Worm (Caenorhabditis elegans): Measurements from ENCODE around the gene hlh-11.
A peak's percentile ranks its signal among the peaks of the same experiment; 100 is the strongest.

The hlh-11 gene

ce11 chrIII:9583224-9583623 is 36.3 kb upstream of the hlh-11 start:
- TF ChIP-seq dmd-9 (GFP tag; IDR thresholded peaks at IDR 0.05) (no peak), vab-7 (GFP tag; IDR thresholded peaks at IDR 0.05) (no peak), nhr-77 (tag; optimal IDR thresholded peaks at IDR 0.05) (no peak), nhr-6 (tag; optimal IDR thresholded peaks at IDR 0.05) (no peak), zag-1 (tag; optimal IDR thresholded peaks at IDR 0.05) (no peak), T26A8.4 (GFP tag; IDR thresholded peaks at IDR 0.05) (no peak), hlh-30 (tag; optimal IDR thresholded peaks at IDR 0.05; ENCODE audit: insufficient read depth) (no peak), cey-2 (tag; optimal IDR thresholded peaks at IDR 0.05; ENCODE audit: borderline replicate concordance, insufficient read depth) (no peak), set-16 (GFP tag; IDR thresholded peaks at IDR 0.05) (no peak), php-3 (GFP tag; IDR thresholded peaks at IDR 0.05) (no peak), sdz-12 (GFP tag; optimal IDR thresholded peaks at IDR 0.05) (no peak), ceh-62 (tag; optimal IDR thresholded peaks at IDR 0.05) (no peak), snpc-4 (tag; optimal IDR thresholded peaks at IDR 0.05) (no peak), nhr-10 (tag; optimal IDR thresholded peaks at IDR 0.05) (no peak), ZK546.5 (tag; optimal IDR thresholded peaks at IDR 0.05) (no peak), ctbp-1 (GFP tag; IDR thresholded peaks at IDR 0.05) (no peak), T20F7.1 (GFP tag; optimal IDR thresholded peaks at IDR 0.05) (no peak), attf-4 (tag; optimal IDR thresholded peaks at IDR 0.05) (no peak), skn-1 (tag; optimal IDR thresholded peaks at IDR 0.05) (no peak)

- TF ChIP-seq mes-2 (tag; optimal IDR thresholded peaks at IDR 0.05; ENCODE audit: poor library complexity, severe bottlenecking) (no peak), tra-1 (GFP tag; IDR thresholded peaks at IDR 0.05) (no peak), fos-1 (tag; optimal IDR thresholded peaks at IDR 0.05) (no peak), lsy-2 (tag; optimal IDR thresholded peaks at IDR 0.05) (peak in 1 of 2 experiments; percentile 21), ZK337.2 (GFP tag; IDR thresholded peaks at IDR 0.05) (no peak), ceh-62 (tag; optimal IDR thresholded peaks at IDR 0.05) (no peak), ces-1 (GFP tag; optimal IDR thresholded peaks at IDR 0.05) (peak; percentile 46), mdl-1 (tag; optimal IDR thresholded peaks at IDR 0.05) (no peak), ceh-28 (tag; optimal IDR thresholded peaks at IDR 0.05) (no peak), nhr-237 (tag; optimal IDR thresholded peaks at IDR 0.05) (no peak), fkh-10 (GFP tag; optimal IDR thresholded peaks at IDR 0.05) (peak; percentile 16)
Measured at ce11 chrIII:9585314-9585713, 34.2 kb upstream of the hlh-11 start.

- TF ChIP-seq nhr-77 (tag; optimal IDR thresholded peaks at IDR 0.05) = peak; percentile 64
- no peak for TF ChIP-seq F26F4.8 (GFP tag; conservative IDR thresholded peaks at IDR 0.05)
- TF ChIP-seq nhr-28 (tag; optimal IDR thresholded peaks at IDR 0.05) = peak; percentile 79
- peak; percentile 90 for TF ChIP-seq dmd-6 (GFP tag; IDR thresholded peaks at IDR 0.05)
- TF ChIP-seq ZK337.2 (GFP tag; IDR thresholded peaks at IDR 0.05) = no peak
- no peak for TF ChIP-seq lin-15B (tag; optimal IDR thresholded peaks at IDR 0.05)
- TF ChIP-seq hlh-11 (tag; optimal IDR thresholded peaks at IDR 0.05) = peak; percentile 66
- no peak for TF ChIP-seq daf-16 (GFP tag; optimal IDR thresholded peaks at IDR 0.05)
- peak; percentile 46 for TF ChIP-seq daf-16 (tag; optimal IDR thresholded peaks at IDR 0.05)
- TF ChIP-seq ces-1 (GFP tag; optimal IDR thresholded peaks at IDR 0.05) = no peak
- TF ChIP-seq pqm-1 (tag; optimal IDR thresholded peaks at IDR 0.05) = peak; percentile 71
- TF ChIP-seq tra-1 (GFP tag; IDR thresholded peaks at IDR 0.05) = peak; percentile 59
- TF ChIP-seq F37D6.2 (tag; optimal IDR thresholded peaks at IDR 0.05) = no peak
- TF ChIP-seq dve-1 (tag; optimal IDR thresholded peaks at IDR 0.05; ENCODE audit: insufficient read depth) = peak; percentile 34
- TF ChIP-seq lin-1 (GFP tag; IDR thresholded peaks at IDR 0.05) = peak; percentile 83; the same call in 1 of the 2 replicates
- no peak for TF ChIP-seq daf-19 (GFP tag; conservative IDR thresholded peaks at IDR 0.05)
- TF ChIP-seq mes-2 (tag; optimal IDR thresholded peaks at IDR 0.05; ENCODE audit: poor library complexity, severe bottlenecking) = no peak
- TF ChIP-seq egl-27 (tag; optimal IDR thresholded peaks at IDR 0.05) = no peak
- peak in 1 of 2 experiments; percentile 61 for TF ChIP-seq mdl-1 (tag; optimal IDR thresholded peaks at IDR 0.05)
- no peak for TF ChIP-seq nhr-25 (tag; optimal IDR thresholded peaks at IDR 0.05; ENCODE audit: borderline replicate concordance, insufficient read depth)
Measured at ce11 chrIII:9590212-9590611, 29.3 kb upstream of the hlh-11 start.

Data from whole organism, L4 larva.